Worm (Caenorhabditis elegans): ENCODE results near the gene delm-1.

DNA sequence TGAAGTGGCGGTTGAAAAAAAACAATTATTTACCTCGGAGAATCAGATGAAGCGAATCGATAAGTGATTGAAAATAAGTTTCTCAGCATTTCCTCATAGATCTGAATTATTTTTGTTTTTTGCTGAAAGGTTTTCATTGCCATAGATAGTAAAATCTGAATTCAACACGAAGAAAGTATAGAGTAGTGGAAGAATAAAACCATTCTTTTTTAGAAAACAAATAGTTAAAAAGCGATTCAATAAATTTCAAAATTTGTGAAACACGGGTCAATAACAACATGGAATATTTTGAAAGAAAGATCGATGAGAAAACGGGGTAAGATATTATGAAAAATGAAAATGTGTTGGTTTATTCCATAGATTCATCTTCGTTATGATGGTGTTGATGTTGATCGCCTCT lies 40.9 kb downstream of the delm-1 start, which contains the start of gene mrpl-42:
- TF ChIP-seq nhr-237 (tag; optimal IDR thresholded peaks at IDR 0.05) (no peak), ces-1 (GFP tag; optimal IDR thresholded peaks at IDR 0.05) (no peak), fos-1 (tag; optimal IDR thresholded peaks at IDR 0.05) (no peak), mdl-1 (tag; optimal IDR thresholded peaks at IDR 0.05) (no peak), nhr-77 (tag; optimal IDR thresholded peaks at IDR 0.05) (no peak), unc-39 (tag; optimal IDR thresholded peaks at IDR 0.05) (no peak), lsy-2 (tag; optimal IDR thresholded peaks at IDR 0.05) (no peak), mxl-3 (GFP tag; optimal IDR thresholded peaks at IDR 0.05) (no peak)

Data from whole organism, L4 larva.